Worm (Caenorhabditis elegans) whole organism, young adult: ENCODE results near the gene K09C4.10.

Experiments
- B0035.1 ChIP-seq: sonication (generic microtip); optimal IDR thresholded peaks from 2 replicates; lab custom pipeline; 2016; ENCODE audit warnings: missing genetic modification characterization, mild to moderate bottlenecking, missing compliant biosample characterization, missing genotype, missing genetic modification reagents
- C06A6.2 ChIP-seq: fragments of 200-800 bp; sonication (Bioruptor generic); conservative IDR thresholded peaks from 2 replicates; pipeline ENCODE4 v1.3.6; 2022; ENCODE audit warnings: missing genetic modification characterization, missing compliant biosample characterization
- F33H1.4 ChIP-seq: fragments of 200-800 bp; sonication (Bioruptor generic); IDR thresholded peaks from 2 replicates; pipeline ENCODE4 v1.3.6; 2022; ENCODE audit warnings: missing genetic modification reagents, missing genetic modification characterization, missing compliant biosample characterization
- F37B4.10 ChIP-seq: fragments of 200-800 bp; sonication (Bioruptor generic); IDR thresholded peaks from 2 replicates; pipeline ENCODE4 v1.3.6; 2022; ENCODE audit warnings: missing genetic modification characterization, missing compliant biosample characterization
- F52B5.7 ChIP-seq: sonication (generic microtip); optimal IDR thresholded peaks from 2 replicates; lab custom pipeline; 2016; ENCODE audit warnings: mild to moderate bottlenecking, missing genetic modification characterization, missing compliant biosample characterization
- F55B11.4 ChIP-seq: sonication (generic microtip); optimal IDR thresholded peaks from 2 replicates; lab custom pipeline; 2016; ENCODE audit warnings: missing compliant biosample characterization, missing genetic modification characterization, borderline replicate concordance; ENCODE audit not compliant: insufficient read depth
- F57C9.4 ChIP-seq: sonication (generic microtip); optimal IDR thresholded peaks from 2 replicates; lab custom pipeline; 2017; ENCODE audit warnings: mild to moderate bottlenecking, missing genetic modification characterization, missing compliant biosample characterization
- T07F8.4 ChIP-seq: sonication (generic microtip); optimal IDR thresholded peaks from 2 replicates; lab custom pipeline; 2016; ENCODE audit warnings: mild to moderate bottlenecking, missing genetic modification characterization, moderate library complexity, missing compliant biosample characterization
- aptf-2 ChIP-seq: fragments of 200-800 bp; sonication (Bioruptor generic); conservative IDR thresholded peaks from 2 replicates; pipeline ENCODE4 v1.3.6; 2022; ENCODE audit warnings: missing genetic modification reagents, missing genetic modification characterization, missing compliant biosample characterization
- cebp-1 ChIP-seq, 2 experiments: fragments of 200-800 bp in 1 of 2; sonication (Bioruptor generic) in 1 of 2; sonication (generic microtip) in 1 of 2; IDR thresholded peaks in 1 of 2; optimal IDR thresholded peaks in 1 of 2; 2 replicates each; pipeline versions ENCODE4 v1.3.6 to Lab custom; 2017 to 2022; ENCODE audit warnings: missing compliant biosample characterization in 2 of 2, missing genetic modification characterization in 2 of 2, mild to moderate bottlenecking in 1 of 2, missing genetic modification reagents in 1 of 2, moderate library complexity in 1 of 2
- cebp-2 ChIP-seq: fragments of 200-800 bp; sonication (Bioruptor generic); IDR thresholded peaks from 2 replicates; pipeline ENCODE4 v1.3.6; 2022; ENCODE audit warnings: missing genetic modification characterization, missing compliant biosample characterization
- ceh-100 ChIP-seq: fragments of 200-800 bp; sonication (Bioruptor generic); IDR thresholded peaks from 2 replicates; pipeline ENCODE4 v1.3.6; 2022; ENCODE audit warnings: missing genetic modification reagents, missing genetic modification characterization, missing compliant biosample characterization
- dpff-1 ChIP-seq: sonication (generic microtip); optimal IDR thresholded peaks from 2 replicates; lab custom pipeline; 2017; ENCODE audit warnings: mild to moderate bottlenecking, missing genetic modification characterization, missing compliant biosample characterization
- egl-44 ChIP-seq: fragments of 200-800 bp; sonication (Bioruptor generic); IDR thresholded peaks from 2 replicates; pipeline ENCODE4 v1.3.6; 2022; ENCODE audit warnings: missing genetic modification reagents, missing genetic modification characterization, missing compliant biosample characterization
- hmg-1.2 ChIP-seq: fragments of 200-800 bp; sonication (Bioruptor generic); IDR thresholded peaks from 2 replicates; pipeline ENCODE4 v1.3.6; 2022; ENCODE audit warnings: missing genetic modification reagents, missing genetic modification characterization, missing compliant biosample characterization
- let-526 ChIP-seq: fragments of 200-800 bp; sonication (Bioruptor generic); IDR thresholded peaks from 2 replicates; pipeline ENCODE4 v1.3.6; 2022; ENCODE audit warnings: missing genetic modification reagents, missing genetic modification characterization, missing compliant biosample characterization
- lir-1 ChIP-seq: fragments of 200-800 bp; sonication (Bioruptor generic); conservative IDR thresholded peaks from 2 replicates; pipeline ENCODE4 v1.3.6; 2022; ENCODE audit warnings: missing genetic modification reagents, missing genetic modification characterization, missing compliant biosample characterization
- madf-10 ChIP-seq: sonication (generic microtip); optimal IDR thresholded peaks from 2 replicates; lab custom pipeline; 2016; ENCODE audit warnings: mild to moderate bottlenecking, missing genetic modification characterization, missing compliant biosample characterization
- madf-3 ChIP-seq: fragments of 200-800 bp; sonication (Bioruptor generic); IDR thresholded peaks from 2 replicates; pipeline ENCODE4 v1.3.6; 2022; ENCODE audit warnings: missing genetic modification reagents, missing genetic modification characterization, missing compliant biosample characterization
- mel-28 ChIP-seq: sonication (generic microtip); optimal IDR thresholded peaks from 2 replicates; lab custom pipeline; 2016; ENCODE audit warnings: borderline replicate concordance, mild to moderate bottlenecking, missing genetic modification characterization, missing compliant biosample characterization
- nfyb-1 ChIP-seq: fragments of 200-800 bp; sonication (Bioruptor generic); IDR thresholded peaks from 2 replicates; pipeline ENCODE4 v1.3.6; 2022; ENCODE audit warnings: missing genetic modification reagents, missing genetic modification characterization, missing compliant biosample characterization
- nhr-120 ChIP-seq: fragments of 200-800 bp; sonication (Bioruptor generic); IDR thresholded peaks from 2 replicates; pipeline ENCODE4 v1.3.6; 2022; ENCODE audit warnings: missing genetic modification characterization, missing compliant biosample characterization
- nhr-179 ChIP-seq: sonication (generic microtip); optimal IDR thresholded peaks from 2 replicates; lab custom pipeline; 2016; ENCODE audit warnings: mild to moderate bottlenecking, missing genetic modification characterization, missing compliant biosample characterization
- nhr-80 ChIP-seq: sonication (generic microtip); optimal IDR thresholded peaks from 2 replicates; lab custom pipeline; 2016; ENCODE audit warnings: missing genetic modification characterization, missing compliant biosample characterization
- pbrm-1 ChIP-seq: fragments of 200-800 bp; sonication (Bioruptor generic); IDR thresholded peaks from 2 replicates; pipeline ENCODE4 v1.3.6; 2022; ENCODE audit warnings: missing genetic modification reagents, missing genetic modification characterization, missing compliant biosample characterization
- snpc-1.1 ChIP-seq: sonication (generic microtip); optimal IDR thresholded peaks from 2 replicates; lab custom pipeline; 2017; ENCODE audit warnings: missing genetic modification characterization, mild to moderate bottlenecking, missing compliant biosample characterization, antibody characterized with exemption, moderate library complexity, missing genotype, missing genetic modification reagents; ENCODE audit not compliant: insufficient read depth
- snpc-3.4 ChIP-seq: sonication (generic microtip); optimal IDR thresholded peaks from 2 replicates; lab custom pipeline; 2017; ENCODE audit warnings: missing genetic modification characterization, mild to moderate bottlenecking, missing compliant biosample characterization, antibody characterized with exemption, moderate library complexity, missing genotype, missing genetic modification reagents
- unc-130 ChIP-seq: sonication (generic microtip); optimal IDR thresholded peaks from 2 replicates; lab custom pipeline; 2016; ENCODE audit warnings: missing genetic modification reagents, missing genetic modification characterization, missing compliant biosample characterization
- unc-62 ChIP-seq: fragments of 150-350 bp; optimal IDR thresholded peaks from 2 replicates; lab custom pipeline; 2014; ENCODE audit warnings: missing biosample characterization, missing genetic modification reagents, missing genetic modification characterization
- xnd-1 ChIP-seq: sonication (generic microtip); optimal IDR thresholded peaks from 2 replicates; lab custom pipeline; 2016; ENCODE audit warnings: missing genotype, missing genetic modification reagents, missing genetic modification characterization, missing compliant biosample characterization
- ztf-18 ChIP-seq: sonication (generic microtip); optimal IDR thresholded peaks from 2 replicates; lab custom pipeline; 2016; ENCODE audit warnings: missing genotype, mild to moderate bottlenecking, missing genetic modification characterization, missing compliant biosample characterization

Gene K09C4.10

ce11 chrX:3315891-3316657, 36.0 kb upstream of the K09C4.10 start:
- no peak for TF ChIP-seq let-526 (GFP tag; lab: Robert Waterston, UW)

- TF ChIP-seq madf-3 (GFP tag; lab: Robert Waterston, UW) (no peak), pbrm-1 (GFP tag; lab: Robert Waterston, UW) (no peak), ceh-100 (GFP tag; lab: Robert Waterston, UW) (no peak), T07F8.4 (tag; lab: Kevin White, UChicago) (no peak), F57C9.4 (no peak), ztf-18 (no peak), F55B11.4 (tag; lab: Kevin White, UChicago) (no peak), let-526 (GFP tag; lab: Robert Waterston, UW) (no peak), F52B5.7 (tag; lab: Kevin White, UChicago) (no peak), nhr-120 (GFP tag; lab: Robert Waterston, UW) (no peak), cebp-2 (GFP tag; lab: Robert Waterston, UW) (no peak), nfyb-1 (GFP tag; lab: Robert Waterston, UW) (no peak), F37B4.10 (GFP tag; lab: Robert Waterston, UW) (no peak)
Observed at ce11 chrX:3315014-3315413, 35.0 kb upstream of the K09C4.10 start, which contains the start of gene ddr-2. Gene ddr-2 (plus strand): TSS chrX:3315314.

- TF ChIP-seq snpc-3.4 (tag; lab: Kevin White, UChicago) = no peak
- no peak for TF ChIP-seq snpc-1.1 (tag; lab: Kevin White, UChicago)
- TF ChIP-seq pbrm-1 (GFP tag; lab: Robert Waterston, UW) = 0 out of 2 replicates have a peak, but pooled peaks have one; percentile 7
- no peak for TF ChIP-seq cebp-1 (GFP tag; IDR thresholded peaks at IDR 0.05; lab: Robert Waterston, UW)
- no peak for TF ChIP-seq cebp-1 (tag; optimal IDR thresholded peaks at IDR 0.05; lab: Kevin White, UChicago)
- no peak for TF ChIP-seq C06A6.2 (GFP tag; lab: Robert Waterston, UW)
- TF ChIP-seq lir-1 = no peak
- no peak for TF ChIP-seq unc-62 (GFP tag; lab: Kevin White, UChicago)
- TF ChIP-seq mel-28 (tag; lab: Kevin White, UChicago) = no peak
Observed at ce11 chrX:3313939-3314338, 33.9 kb upstream of the K09C4.10 start.

ce11 chrX:3310702-3311101, 30.7 kb upstream of the K09C4.10 start:
- TF ChIP-seq xnd-1 (tag; lab: Kevin White, UChicago) = no peak
- TF ChIP-seq hmg-1.2 (GFP tag; lab: Robert Waterston, UW) = no peak
- no peak for TF ChIP-seq nhr-179 (tag; lab: Kevin White, UChicago)
- no peak for TF ChIP-seq egl-44 (GFP tag; lab: Robert Waterston, UW)
- TF ChIP-seq madf-10 = no peak
- no peak for TF ChIP-seq dpff-1 (tag; lab: Kevin White, UChicago)
- TF ChIP-seq unc-130 = no peak
- no peak for TF ChIP-seq aptf-2 (GFP tag; lab: Robert Waterston, UW)
- no peak for TF ChIP-seq F33H1.4

ce11 chrX:3306594-3307296, 26.7 kb upstream of the K09C4.10 start:
- TF ChIP-seq B0035.1 (tag; lab: Kevin White, UChicago) (no peak), nhr-80 (peak; percentile 93)
